Worm (Caenorhabditis elegans) whole organism, young adult: ENCODE data around the gene edg-1.
A peak's percentile ranks its signal among the peaks of the same experiment; 100 is the strongest.

Experiments
- C06A6.2 ChIP-seq: fragments of 200-800 bp; sonication (Bioruptor generic); conservative IDR thresholded peaks from 2 replicates; pipeline ENCODE4 v1.3.6; 2022; ENCODE audit warnings: missing genetic modification characterization, missing compliant biosample characterization
- C17E4.6 ChIP-seq: fragments of 200-800 bp; sonication (Bioruptor generic); IDR thresholded peaks from 2 replicates; pipeline ENCODE4 v1.3.6; 2022; ENCODE audit warnings: missing genetic modification reagents, missing genetic modification characterization, missing compliant biosample characterization
- F33H1.4 ChIP-seq: fragments of 200-800 bp; sonication (Bioruptor generic); IDR thresholded peaks from 2 replicates; pipeline ENCODE4 v1.3.6; 2022; ENCODE audit warnings: missing genetic modification reagents, missing genetic modification characterization, missing compliant biosample characterization
- F39B2.1 ChIP-seq: fragments of 200-800 bp; sonication (Bioruptor generic); IDR thresholded peaks from 2 replicates; pipeline ENCODE4 v1.3.6; 2022; ENCODE audit warnings: missing genetic modification reagents, missing genetic modification characterization, missing compliant biosample characterization
- F57A8.1 ChIP-seq: fragments of 200-800 bp; sonication (Bioruptor generic); optimal IDR thresholded peaks from 2 replicates; lab custom pipeline; 2018; ENCODE audit warnings: mild to moderate bottlenecking, missing genetic modification characterization, moderate library complexity, missing compliant biosample characterization
- Y53G8AR.9 ChIP-seq: fragments of 200-800 bp; sonication (Bioruptor generic); conservative IDR thresholded peaks from 2 replicates; pipeline ENCODE4 v1.3.6; 2022; ENCODE audit warnings: missing genetic modification reagents, missing genetic modification characterization, missing compliant biosample characterization
- Y67H2A.10 ChIP-seq: fragments of 200-800 bp; sonication (Bioruptor generic); conservative IDR thresholded peaks from 2 replicates; pipeline ENCODE4 v1.3.6; 2022; ENCODE audit warnings: missing genetic modification reagents, missing genetic modification characterization, missing compliant biosample characterization
- Y79H2A.3 ChIP-seq: fragments of 200-800 bp; sonication (Bioruptor generic); conservative IDR thresholded peaks from 2 replicates; pipeline ENCODE4 v1.3.6; 2022; ENCODE audit warnings: missing genetic modification reagents, missing genetic modification characterization, missing compliant biosample characterization
- Y95B8A.8 ChIP-seq: fragments of 200-800 bp; sonication (Bioruptor generic); IDR thresholded peaks from 2 replicates; pipeline ENCODE4 v1.3.6; 2022; ENCODE audit warnings: missing genetic modification reagents, missing genetic modification characterization, missing compliant biosample characterization
- atf-7 ChIP-seq: sonication (generic microtip); optimal IDR thresholded peaks from 2 replicates; lab custom pipeline; 2017; ENCODE audit warnings: mild to moderate bottlenecking, missing genetic modification characterization, missing compliant biosample characterization
- attf-5 ChIP-seq: fragments of 200-800 bp; sonication (Bioruptor generic); optimal IDR thresholded peaks from 2 replicates; lab custom pipeline; 2018; ENCODE audit warnings: mild to moderate bottlenecking, missing genetic modification characterization, missing compliant biosample characterization
- attf-6 ChIP-seq: fragments of 200-800 bp; sonication (Bioruptor generic); IDR thresholded peaks from 2 replicates; pipeline ENCODE4 v1.3.6; 2022; ENCODE audit warnings: missing genetic modification reagents, missing genetic modification characterization, missing compliant biosample characterization
- bed-2 ChIP-seq: fragments of 200-800 bp; sonication (Bioruptor generic); IDR thresholded peaks from 2 replicates; pipeline ENCODE4 v1.3.6; 2022; ENCODE audit warnings: missing genetic modification reagents, missing genetic modification characterization, missing compliant biosample characterization
- cebp-1 ChIP-seq, 2 experiments: fragments of 200-800 bp in 1 of 2; sonication (Bioruptor generic) in 1 of 2; sonication (generic microtip) in 1 of 2; IDR thresholded peaks in 1 of 2; optimal IDR thresholded peaks in 1 of 2; 2 replicates each; pipeline versions ENCODE4 v1.3.6 to Lab custom; 2017 to 2022; ENCODE audit warnings: missing compliant biosample characterization in 2 of 2, missing genetic modification characterization in 2 of 2, mild to moderate bottlenecking in 1 of 2, missing genetic modification reagents in 1 of 2, moderate library complexity in 1 of 2
- ceh-40 ChIP-seq: fragments of 200-800 bp; sonication (Bioruptor generic); IDR thresholded peaks from 2 replicates; pipeline ENCODE4 v1.3.6; 2022; ENCODE audit warnings: missing genetic modification characterization, missing compliant biosample characterization
- ceh-79 ChIP-seq: sonication (generic microtip); optimal IDR thresholded peaks from 2 replicates; lab custom pipeline; 2017; ENCODE audit warnings: mild to moderate bottlenecking, missing genetic modification characterization, missing compliant biosample characterization
- dox-1 ChIP-seq: fragments of 200-800 bp; sonication (Bioruptor generic); IDR thresholded peaks from 2 replicates; pipeline ENCODE4 v1.3.6; 2022; ENCODE audit warnings: missing genetic modification reagents, missing genetic modification characterization, missing compliant biosample characterization
- egl-18 ChIP-seq: fragments of 200-800 bp; sonication (Bioruptor generic); IDR thresholded peaks from 2 replicates; pipeline ENCODE4 v1.3.6; 2022; ENCODE audit warnings: missing genetic modification reagents, missing genetic modification characterization, missing compliant biosample characterization
- egl-44 ChIP-seq: fragments of 200-800 bp; sonication (Bioruptor generic); IDR thresholded peaks from 2 replicates; pipeline ENCODE4 v1.3.6; 2022; ENCODE audit warnings: missing genetic modification reagents, missing genetic modification characterization, missing compliant biosample characterization
- ekl-4 ChIP-seq: fragments of 200-800 bp; sonication (Bioruptor generic); IDR thresholded peaks from 2 replicates; pipeline ENCODE4 v1.3.6; 2022; ENCODE audit warnings: missing genetic modification reagents, missing genetic modification characterization, missing compliant biosample characterization
- fkh-3 ChIP-seq: sonication (generic microtip); optimal IDR thresholded peaks from 2 replicates; lab custom pipeline; 2016; ENCODE audit warnings: mild to moderate bottlenecking, missing genetic modification characterization, missing compliant biosample characterization
- him-1 ChIP-seq: sonication (generic microtip); optimal IDR thresholded peaks from 2 replicates; lab custom pipeline; 2016; ENCODE audit warnings: missing genotype, missing genetic modification reagents, missing genetic modification characterization, missing compliant biosample characterization
- hmg-1.2 ChIP-seq: fragments of 200-800 bp; sonication (Bioruptor generic); IDR thresholded peaks from 2 replicates; pipeline ENCODE4 v1.3.6; 2022; ENCODE audit warnings: missing genetic modification reagents, missing genetic modification characterization, missing compliant biosample characterization
- hrde-1 ChIP-seq: sonication (generic microtip); optimal IDR thresholded peaks from 2 replicates; lab custom pipeline; 2016; ENCODE audit warnings: missing genetic modification characterization, mild to moderate bottlenecking, missing compliant biosample characterization, moderate library complexity, missing genotype, missing genetic modification reagents, borderline replicate concordance
- hsf-1 ChIP-seq: fragments of 200-800 bp; sonication (Bioruptor generic); IDR thresholded peaks from 2 replicates; pipeline ENCODE4 v1.3.6; 2022; ENCODE audit warnings: missing genetic modification reagents, missing genetic modification characterization, missing compliant biosample characterization
- lin-26 ChIP-seq: fragments of 200-800 bp; sonication (Bioruptor generic); IDR thresholded peaks from 2 replicates; pipeline ENCODE4 v1.3.6; 2022; ENCODE audit warnings: missing genetic modification reagents, missing genetic modification characterization, missing compliant biosample characterization
- lin-35 ChIP-seq, 3 experiments: fragments of 150-350 bp in 2 of 3; sonication (generic microtip) in 1 of 3; optimal IDR thresholded peaks; 2 replicates each; lab custom pipeline; 2014 to 2018; ENCODE audit warnings: missing biosample characterization in 3 of 3, missing genetic modification characterization in 3 of 3, missing genetic modification reagents in 3 of 3
- lin-54 ChIP-seq: fragments of 200-800 bp; sonication (Bioruptor generic); optimal IDR thresholded peaks from 2 replicates; lab custom pipeline; 2018; ENCODE audit warnings: mild to moderate bottlenecking, missing genetic modification characterization, missing compliant biosample characterization
- lsl-1 ChIP-seq: fragments of 200-800 bp; sonication (Bioruptor generic); optimal IDR thresholded peaks from 2 replicates; lab custom pipeline; 2018; ENCODE audit warnings: mild to moderate bottlenecking, missing genetic modification characterization, moderate library complexity, missing compliant biosample characterization
- madf-3 ChIP-seq: fragments of 200-800 bp; sonication (Bioruptor generic); IDR thresholded peaks from 2 replicates; pipeline ENCODE4 v1.3.6; 2022; ENCODE audit warnings: missing genetic modification reagents, missing genetic modification characterization, missing compliant biosample characterization
- madf-6 ChIP-seq: fragments of 200-800 bp; sonication (Bioruptor generic); IDR thresholded peaks from 2 replicates; pipeline ENCODE4 v1.3.6; 2022; ENCODE audit warnings: missing genetic modification reagents, missing genetic modification characterization, missing compliant biosample characterization
- madf-8 ChIP-seq: fragments of 200-800 bp; sonication (Bioruptor generic); conservative IDR thresholded peaks from 2 replicates; pipeline ENCODE4 v1.3.6; 2022; ENCODE audit warnings: missing genetic modification reagents, missing genetic modification characterization, missing compliant biosample characterization
- nfya-1 ChIP-seq: sonication (generic microtip); optimal IDR thresholded peaks from 2 replicates; lab custom pipeline; 2017; ENCODE audit warnings: antibody characterized with exemption, missing compliant biosample characterization, missing genetic modification characterization, borderline replicate concordance; ENCODE audit not compliant: insufficient read depth
- nhr-179 ChIP-seq: sonication (generic microtip); optimal IDR thresholded peaks from 2 replicates; lab custom pipeline; 2016; ENCODE audit warnings: mild to moderate bottlenecking, missing genetic modification characterization, missing compliant biosample characterization
- rcor-1 ChIP-seq: fragments of 200-800 bp; sonication (Bioruptor generic); IDR thresholded peaks from 2 replicates; pipeline ENCODE4 v1.3.6; 2022; ENCODE audit warnings: missing genetic modification reagents, missing genetic modification characterization, missing compliant biosample characterization
- sea-2 ChIP-seq: fragments of 200-800 bp; sonication (Bioruptor generic); IDR thresholded peaks from 2 replicates; pipeline ENCODE4 v1.3.6; 2022; ENCODE audit warnings: missing genetic modification characterization, missing compliant biosample characterization
- snpc-1.3 ChIP-seq: sonication (generic microtip); optimal IDR thresholded peaks from 2 replicates; lab custom pipeline; 2017; ENCODE audit warnings: missing genetic modification characterization, mild to moderate bottlenecking, missing compliant biosample characterization, antibody characterized with exemption, moderate library complexity, missing genotype, missing genetic modification reagents; ENCODE audit not compliant: insufficient read depth
- zim-3 ChIP-seq: sonication (generic microtip); optimal IDR thresholded peaks from 2 replicates; lab custom pipeline; 2017; ENCODE audit warnings: mild to moderate bottlenecking, missing genetic modification characterization, moderate library complexity, missing compliant biosample characterization
- ztf-18 ChIP-seq: sonication (generic microtip); optimal IDR thresholded peaks from 2 replicates; lab custom pipeline; 2016; ENCODE audit warnings: missing genotype, mild to moderate bottlenecking, missing genetic modification characterization, missing compliant biosample characterization
- ztf-25 ChIP-seq: fragments of 200-800 bp; sonication (Bioruptor generic); IDR thresholded peaks from 2 replicates; pipeline ENCODE4 v1.3.6; 2022; ENCODE audit warnings: missing genetic modification reagents, missing genetic modification characterization, missing compliant biosample characterization
- ztf-6 ChIP-seq: fragments of 200-800 bp; sonication (Bioruptor generic); IDR thresholded peaks from 2 replicates; pipeline ENCODE4 v1.3.6; 2022; ENCODE audit warnings: missing genetic modification reagents, missing genetic modification characterization, missing compliant biosample characterization

Gene edg-1

ce11 chrIV:11323666-11324065, 3.1 kb downstream of the edg-1 start (continued):
- TF ChIP-seq C06A6.2 (GFP tag; lab: Robert Waterston, UW) (no peak), lin-26 (GFP tag; lab: Robert Waterston, UW) (peak; percentile 79), Y67H2A.10 (GFP tag; lab: Robert Waterston, UW) (no peak), Y79H2A.3 (GFP tag; lab: Robert Waterston, UW) (peak; percentile 56; the same call in 1 of the 2 replicates)

- TF ChIP-seq attf-6 (GFP tag; lab: Robert Waterston, UW) (peak; percentile 57; the same call in 1 of the 2 replicates), madf-6 (GFP tag; lab: Robert Waterston, UW) (0 out of 2 replicates have a peak, but pooled peaks have one; percentile 24), lin-26 (GFP tag; lab: Robert Waterston, UW) (peak; percentile 79), madf-3 (GFP tag; lab: Robert Waterston, UW) (0 out of 2 replicates have a peak, but pooled peaks have one; percentile 59), hsf-1 (GFP tag; lab: Robert Waterston, UW) (peak; percentile 38; the same call in 1 of the 2 replicates)
Measured at ce11 chrIV:11324741-11325140, 4.1 kb downstream of the edg-1 start, which contains the start of gene his-48. Gene his-48, plus strand, starts transcription at chrIV:11324745.

ce11 chrIV:11326939-11327565, 6.5 kb downstream of the edg-1 start, which contains the start of gene B0035.21:
Gene B0035.21, plus strand, starts transcription at chrIV:11327260.
- no peak for TF ChIP-seq F57A8.1
- 0 out of 2 replicates have a peak, but pooled peaks have one; percentile 16 for TF ChIP-seq ztf-25
- TF ChIP-seq fkh-3: no peak
- TF ChIP-seq rcor-1 (GFP tag; lab: Robert Waterston, UW): peak; percentile 59; the same call in 1 of the 2 replicates
- TF ChIP-seq nhr-179 (tag; lab: Kevin White, UChicago): no peak
- TF ChIP-seq zim-3 (tag; lab: Kevin White, UChicago): no peak
- peak; percentile 76 for TF ChIP-seq Y53G8AR.9 (GFP tag; lab: Robert Waterston, UW)
- TF ChIP-seq hsf-1 (GFP tag; lab: Robert Waterston, UW): peak; percentile 64
- no peak for TF ChIP-seq bed-2 (GFP tag; lab: Robert Waterston, UW)
- no peak for TF ChIP-seq ceh-79
- TF ChIP-seq hmg-1.2 (GFP tag; lab: Robert Waterston, UW): peak; percentile 23; the same call in 1 of the 2 replicates
- peak; percentile 22; the same call in 1 of the 2 replicates for TF ChIP-seq F33H1.4 (GFP tag; lab: Robert Waterston, UW)
- TF ChIP-seq F39B2.1 (GFP tag; lab: Robert Waterston, UW): peak; percentile 85
- peak; percentile 51; the same call in 1 of the 2 replicates for TF ChIP-seq C17E4.6 (GFP tag; lab: Robert Waterston, UW)
- 0 out of 2 replicates have a peak, but pooled peaks have one; percentile 43 for TF ChIP-seq egl-44 (GFP tag; lab: Robert Waterston, UW)
- 0 out of 2 replicates have a peak, but pooled peaks have one; percentile 50 for TF ChIP-seq madf-3 (GFP tag; lab: Robert Waterston, UW)
- TF ChIP-seq him-1 (tag; lab: Kevin White, UChicago): peak; percentile 81
- TF ChIP-seq cebp-1 (GFP tag; IDR thresholded peaks at IDR 0.05; lab: Robert Waterston, UW): no peak
- TF ChIP-seq cebp-1 (tag; optimal IDR thresholded peaks at IDR 0.05; lab: Kevin White, UChicago): peak; percentile 10
- no peak for TF ChIP-seq attf-5 (GFP tag; lab: Kevin White, UChicago)
- peak; percentile 29; the same call in 1 of the 2 replicates for TF ChIP-seq madf-8 (GFP tag; lab: Robert Waterston, UW)
- no peak for TF ChIP-seq lsl-1
- TF ChIP-seq nfya-1 (tag; lab: Kevin White, UChicago): no peak
- TF ChIP-seq ztf-18 (tag; lab: Kevin White, UChicago): no peak
- TF ChIP-seq snpc-1.3 (tag; lab: Kevin White, UChicago): peak; percentile 7
- no peak for TF ChIP-seq atf-7
- TF ChIP-seq lin-54 (GFP tag; lab: Kevin White, UChicago): peak; percentile 27
- TF ChIP-seq attf-6 (GFP tag; lab: Robert Waterston, UW): peak; percentile 84
- TF ChIP-seq ekl-4 (GFP tag; lab: Robert Waterston, UW): peak; percentile 38; the same call in 1 of the 2 replicates
- TF ChIP-seq Y95B8A.8 (GFP tag; lab: Robert Waterston, UW): peak; percentile 70; the same call in 1 of the 2 replicates
- TF ChIP-seq hrde-1 (tag; lab: Kevin White, UChicago): no peak
- no peak for TF ChIP-seq ceh-40
- peak; percentile 75 for TF ChIP-seq dox-1 (GFP tag; lab: Robert Waterston, UW)
- no peak for TF ChIP-seq ztf-6 (GFP tag; lab: Robert Waterston, UW)
- TF ChIP-seq sea-2: no peak
- no peak for TF ChIP-seq lin-35 (GFP tag; optimal IDR thresholded peaks at IDR 0.05; lab: Kevin White, UChicago)
- TF ChIP-seq madf-6 (GFP tag; lab: Robert Waterston, UW): peak; percentile 73
- TF ChIP-seq egl-18 (GFP tag; lab: Robert Waterston, UW): no peak
